Fruit fly (Drosophila melanogaster) whole organism, wandering third instar larva: ENCODE data around the gene lectin-29Ca.

Experiments used
- Abd-B ChIP-seq: fragments of >200 bp; optimal IDR thresholded peaks from 2 replicates; lab custom pipeline; 2017; ENCODE audit warnings: missing biosample characterization, missing genetic modification characterization
- CG32264 ChIP-seq: fragments of 200-800 bp; sonication (Bioruptor generic); optimal IDR thresholded peaks from 2 replicates; lab custom pipeline; 2016; ENCODE audit warnings: missing biosample characterization, missing genetic modification characterization
- CG9705 ChIP-seq: fragments of 200-800 bp; sonication (Bioruptor generic); optimal IDR thresholded peaks from 2 replicates; lab custom pipeline; 2018; ENCODE audit warnings: missing biosample characterization, mild to moderate bottlenecking, missing genetic modification characterization
- CrebA ChIP-seq: fragments of 200-800 bp; sonication (Bioruptor generic); optimal IDR thresholded peaks from 2 replicates; lab custom pipeline; 2016; ENCODE audit warnings: missing biosample characterization, mild to moderate bottlenecking, missing genetic modification characterization, borderline replicate concordance
- Dfd ChIP-seq: fragments of >200 bp; optimal IDR thresholded peaks from 2 replicates; lab custom pipeline; 2017; ENCODE audit warnings: missing biosample characterization, missing genetic modification characterization
- Dif ChIP-seq: fragments of 200-275, 200-300 bp; sonication (Bioruptor generic); optimal IDR thresholded peaks from 2 replicates; lab custom pipeline; 2018; ENCODE audit warnings: missing biosample characterization, missing genetic modification characterization; ENCODE audit not compliant: partially characterized antibody
- GATAd ChIP-seq: sonication (Bioruptor generic); optimal IDR thresholded peaks from 2 replicates; lab custom pipeline; 2016; ENCODE audit warnings: missing biosample characterization, missing genetic modification characterization
- HLH106 ChIP-seq: fragments of 200-800 bp; optimal IDR thresholded peaks from 3 replicates; lab custom pipeline; 2019; ENCODE audit warnings: missing biosample characterization, mild to moderate bottlenecking, missing genetic modification characterization, moderate library complexity
- Hnf4 ChIP-seq: fragments of 200-800 bp; sonication (Bioruptor generic); optimal IDR thresholded peaks from 2 replicates; lab custom pipeline; 2016; ENCODE audit warnings: missing biosample characterization, mild to moderate bottlenecking, missing genetic modification characterization
- Hr78 ChIP-seq: fragments of >200 bp; optimal IDR thresholded peaks from 2 replicates; lab custom pipeline; 2017; ENCODE audit warnings: missing biosample characterization, missing genetic modification characterization
- Hr83 ChIP-seq: fragments of 200-300 bp; sonication (Bioruptor generic); optimal IDR thresholded peaks from 2 replicates; lab custom pipeline; 2016; ENCODE audit warnings: missing biosample characterization, mild to moderate bottlenecking, missing genetic modification characterization, moderate library complexity; ENCODE audit not compliant: poor library complexity, severe bottlenecking
- Jra ChIP-seq: sonication (Bioruptor generic); optimal IDR thresholded peaks from 2 replicates; lab custom pipeline; 2016; ENCODE audit warnings: missing biosample characterization, missing genetic modification characterization
- Mio ChIP-seq: sonication (Bioruptor generic); optimal IDR thresholded peaks from 2 replicates; lab custom pipeline; 2016; ENCODE audit warnings: missing biosample characterization, missing genetic modification characterization
- Myc ChIP-seq: fragments of >200 bp; optimal IDR thresholded peaks from 2 replicates; lab custom pipeline; 2017
- N ChIP-seq: fragments of >200 bp; optimal IDR thresholded peaks from 2 replicates; lab custom pipeline; 2018; ENCODE audit warnings: missing biosample characterization, missing external identifiers, missing genetic modification characterization
- OdsH ChIP-seq: fragments of 200-800 bp; sonication (Bioruptor generic); optimal IDR thresholded peaks from 2 replicates; lab custom pipeline; 2016; ENCODE audit warnings: missing biosample characterization, mild to moderate bottlenecking, missing genetic modification characterization
- Rel ChIP-seq, 2 experiments: fragments of 200-800 bp; sonication (Bioruptor generic) in 1 of 2; optimal IDR thresholded peaks; 2 replicates in 1 of 2; 3 replicates in 1 of 2; lab custom pipeline; 2016 to 2019; ENCODE audit warnings: mild to moderate bottlenecking in 2 of 2, missing biosample characterization in 2 of 2, missing genetic modification characterization in 2 of 2, moderate library complexity in 1 of 2
- Sp1 ChIP-seq: fragments of 200-800 bp; sonication (Bioruptor generic); optimal IDR thresholded peaks from 3 replicates; lab custom pipeline; 2019; ENCODE audit warnings: missing biosample characterization, mild to moderate bottlenecking, missing genetic modification characterization, moderate library complexity
- Vsx2 ChIP-seq: fragments of 200-300, 225-300 bp; sonication (Bioruptor generic); optimal IDR thresholded peaks from 2 replicates; lab custom pipeline; 2018; ENCODE audit warnings: missing biosample characterization, missing genetic modification characterization; ENCODE audit not compliant: partially characterized antibody
- br ChIP-seq: fragments of 200-800 bp; sonication (Bioruptor generic); optimal IDR thresholded peaks from 2 replicates; lab custom pipeline; 2016; ENCODE audit warnings: missing biosample characterization, missing genetic modification characterization
- brk ChIP-seq: fragments of 200-800 bp; sonication (Bioruptor generic); optimal IDR thresholded peaks from 2 replicates; lab custom pipeline; 2016; ENCODE audit warnings: missing biosample characterization, mild to moderate bottlenecking, missing genetic modification characterization
- dl ChIP-seq, 2 experiments: fragments of 175-275, 200-275 bp in 1 of 2; fragments of 200-275 bp in 1 of 2; sonication (Bioruptor generic); optimal IDR thresholded peaks; lab custom pipeline; 2018; ENCODE audit warnings: mild to moderate bottlenecking in 2 of 2, missing biosample characterization in 2 of 2, missing genetic modification characterization in 2 of 2, moderate library complexity in 2 of 2; ENCODE audit not compliant: partially characterized antibody in 2 of 2, insufficient read depth in 1 of 2
- dmrt93B ChIP-seq: fragments of 200-800 bp; sonication (Bioruptor generic); optimal IDR thresholded peaks from 2 replicates; lab custom pipeline; 2018; ENCODE audit warnings: missing biosample characterization, mild to moderate bottlenecking, missing genetic modification characterization
- dsf ChIP-seq: sonication (Bioruptor generic); optimal IDR thresholded peaks from 2 replicates; lab custom pipeline; 2016; ENCODE audit warnings: missing biosample characterization, missing genetic modification characterization, borderline replicate concordance
- ey ChIP-seq: fragments of 200-800 bp; sonication (Bioruptor generic); optimal IDR thresholded peaks from 2 replicates; lab custom pipeline; 2016; ENCODE audit warnings: missing biosample characterization, missing genetic modification characterization
- foxo ChIP-seq, 2 experiments: fragments of 200-800 bp; sonication (Bioruptor generic); optimal IDR thresholded peaks; 2 replicates in 1 of 2; 3 replicates in 1 of 2; lab custom pipeline; 2016 to 2017; ENCODE audit warnings: missing biosample characterization in 2 of 2, missing genetic modification characterization in 2 of 2
- fru ChIP-seq: fragments of 200-800 bp; sonication (Bioruptor generic); optimal IDR thresholded peaks from 3 replicates; lab custom pipeline; 2016; ENCODE audit warnings: missing biosample characterization, mild to moderate bottlenecking, missing genetic modification characterization
- h ChIP-seq: fragments of 200-800 bp; sonication (Bioruptor generic); optimal IDR thresholded peaks from 3 replicates; lab custom pipeline; 2016; ENCODE audit warnings: missing biosample characterization, mild to moderate bottlenecking, missing genetic modification characterization
- jim ChIP-seq: fragments of 175-275, 200-325 bp; sonication (Bioruptor generic); optimal IDR thresholded peaks from 2 replicates; lab custom pipeline; 2016; ENCODE audit warnings: missing biosample characterization, mild to moderate bottlenecking, missing genetic modification characterization
- lola ChIP-seq: fragments of >200 bp; optimal IDR thresholded peaks from 2 replicates; lab custom pipeline; 2017; ENCODE audit warnings: missing biosample characterization, missing genetic modification characterization
- pan ChIP-seq: fragments of >200 bp; optimal IDR thresholded peaks from 2 replicates; lab custom pipeline; 2017
- psq ChIP-seq: fragments of 200-800 bp; sonication (Bioruptor generic); optimal IDR thresholded peaks from 3 replicates; lab custom pipeline; 2017; ENCODE audit warnings: missing biosample characterization, mild to moderate bottlenecking, missing genetic modification characterization, moderate library complexity
- rgr ChIP-seq: fragments of 200-800 bp; sonication (Bioruptor generic); optimal IDR thresholded peaks from 3 replicates; lab custom pipeline; 2016; ENCODE audit warnings: missing biosample characterization, mild to moderate bottlenecking, missing genetic modification characterization
- sage ChIP-seq: fragments of 200-800 bp; sonication (Bioruptor generic); optimal IDR thresholded peaks from 2 replicates; lab custom pipeline; 2016; ENCODE audit warnings: missing biosample characterization, mild to moderate bottlenecking, missing genetic modification characterization
- sv ChIP-seq: fragments of 200-800 bp; sonication (Bioruptor generic); optimal IDR thresholded peaks from 3 replicates; lab custom pipeline; 2016; ENCODE audit warnings: missing biosample characterization, missing genetic modification characterization
- tai ChIP-seq: sonication (Bioruptor generic); optimal IDR thresholded peaks from 2 replicates; lab custom pipeline; 2016; ENCODE audit warnings: missing biosample characterization, missing genetic modification characterization
- usp ChIP-seq: fragments of >200 bp; optimal IDR thresholded peaks from 2 replicates; lab custom pipeline; 2017; ENCODE audit warnings: missing biosample characterization, missing genetic modification characterization
- woc ChIP-seq: sonication (Bioruptor generic); optimal IDR thresholded peaks from 2 replicates; lab custom pipeline; 2016; ENCODE audit warnings: missing biosample characterization, mild to moderate bottlenecking, missing genetic modification characterization

Gene lectin-29Ca

DNA sequence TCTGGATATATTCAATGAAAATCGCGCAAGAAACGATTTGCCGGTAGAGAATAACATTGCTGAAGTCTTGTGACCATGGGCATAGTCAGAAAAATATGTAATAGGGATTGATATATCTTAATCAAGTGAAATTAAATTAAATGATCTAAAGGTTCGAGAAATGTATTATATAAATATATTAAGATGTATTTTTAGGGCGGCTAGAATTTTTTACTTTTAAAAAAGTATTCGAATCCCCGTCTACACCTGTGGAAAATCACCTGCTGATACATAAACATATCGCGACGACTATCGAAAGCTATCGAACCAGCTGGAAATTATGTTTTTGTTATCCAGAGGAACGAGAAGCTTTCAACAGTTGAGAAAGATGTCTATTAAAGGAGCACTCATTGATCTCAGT lies 17.4 kb downstream of the lectin-29Ca start, which contains the start of the genes CG13390 and CG17294:
CG13390 (minus strand) TSS at position 81 of the 400 bp plus-strand sequence.
CG17294 (plus strand) TSS at position 319 of the 400 bp plus-strand sequence.
- TF ChIP-seq GATAd (GFP tag; lab: Kevin White, UChicago), result peak; percentile 95
- peak; percentile 99 for TF ChIP-seq Hnf4 (GFP tag; lab: Kevin White, UChicago)
- no peak for TF ChIP-seq pan (lab: Kevin White, UChicago)
- no peak for TF ChIP-seq CrebA (GFP tag; lab: Kevin White, UChicago)
- TF ChIP-seq Vsx2 (GFP tag; lab: Kevin White, UChicago), result no peak
- peak; percentile 85 for TF ChIP-seq Mio (GFP tag; lab: Kevin White, UChicago)
- peak; percentile 97 for TF ChIP-seq Rel (GFP tag; optimal IDR thresholded peaks at IDR 0.05; lab: Kevin White, UChicago)
- peak; percentile 95 for TF ChIP-seq Rel (tag; optimal IDR thresholded peaks at IDR 0.05; lab: Kevin White, UChicago)
- TF ChIP-seq psq (GFP tag; lab: Kevin White, UChicago), result peak; percentile 99
- no peak for TF ChIP-seq Myc (lab: Kevin White, UChicago)
- TF ChIP-seq Jra (GFP tag; lab: Kevin White, UChicago), result peak; percentile 98
- peak; percentile 89 for TF ChIP-seq jim (GFP tag; lab: Kevin White, UChicago)
- no peak for TF ChIP-seq Dfd (GFP tag; lab: Kevin White, UChicago)
- TF ChIP-seq sage (GFP tag; lab: Kevin White, UChicago), result peak; percentile 98
- TF ChIP-seq usp, result no peak
- peak; percentile 100 for TF ChIP-seq h (GFP tag; lab: Kevin White, UChicago)
- TF ChIP-seq ey (GFP tag; lab: Kevin White, UChicago), result peak; percentile 97
- TF ChIP-seq CG9705 (GFP tag; lab: Kevin White, UChicago), result peak; percentile 99
- peak; percentile 100 for TF ChIP-seq HLH106 (tag; lab: Kevin White, UChicago)
- peak; percentile 97 for TF ChIP-seq br (GFP tag; lab: Kevin White, UChicago)
- peak; percentile 99 for TF ChIP-seq OdsH (GFP tag; lab: Kevin White, UChicago)
- TF ChIP-seq Abd-B (GFP tag; lab: Kevin White, UChicago), result no peak
- peak; percentile 98 for TF ChIP-seq sv
- TF ChIP-seq dmrt93B, result peak; percentile 99
- peak; percentile 99 for TF ChIP-seq fru
- peak; percentile 95 for TF ChIP-seq woc
- peak; percentile 100 for TF ChIP-seq rgr
- peak; percentile 83 for TF ChIP-seq Hr83 (GFP tag; lab: Kevin White, UChicago)
- peak; percentile 87 to 100 for TF ChIP-seq foxo (GFP tag; optimal IDR thresholded peaks at IDR 0.05; lab: Kevin White, UChicago)
- no peak for TF ChIP-seq Dif (GFP tag; lab: Kevin White, UChicago)
- TF ChIP-seq tai (GFP tag; lab: Kevin White, UChicago), result no peak
- TF ChIP-seq N (GFP tag; lab: Kevin White, UChicago), result no peak
- peak; percentile 96 for TF ChIP-seq dsf (GFP tag; lab: Kevin White, UChicago)
- peak; percentile 100 for TF ChIP-seq Sp1
- TF ChIP-seq dl (GFP tag; optimal IDR thresholded peaks at IDR 0.05; lab: Kevin White, UChicago; ENCODE audit: insufficient read depth in 1 of 2, partially characterized antibody in 2 of 2), result no peak
- no peak for TF ChIP-seq lola (GFP tag; lab: Kevin White, UChicago)
- TF ChIP-seq CG32264, result peak; percentile 95
- peak; percentile 99 for TF ChIP-seq brk (GFP tag; lab: Kevin White, UChicago)
- no peak for TF ChIP-seq Hr78 (GFP tag; lab: Kevin White, UChicago)

DNA sequence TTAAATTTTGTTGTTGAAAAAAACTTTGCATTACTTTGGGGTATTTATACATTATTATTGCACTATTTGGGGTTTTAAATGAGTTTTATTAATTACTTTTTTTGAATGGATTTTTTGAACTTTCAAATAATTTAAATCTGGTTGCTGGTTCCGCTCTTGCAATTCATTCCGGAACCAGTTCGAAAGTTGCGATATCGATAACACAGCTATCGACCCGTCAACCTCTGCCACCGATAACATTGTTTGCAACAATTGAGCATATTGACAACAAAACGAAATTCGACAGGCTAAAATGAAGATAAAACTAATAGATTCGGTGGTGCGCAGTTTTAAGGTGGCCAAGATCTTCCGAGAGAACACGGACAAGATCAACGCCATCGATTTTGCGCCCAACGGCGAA lies 19.8 kb downstream of the lectin-29Ca start, which contains the start of gene Wdr82:
Wdr82 (plus strand) TSS at position 227 of the 400 bp plus-strand sequence.
- TF ChIP-seq Dfd (GFP tag; lab: Kevin White, UChicago) (no peak), Jra (GFP tag; lab: Kevin White, UChicago) (no peak), Hr83 (GFP tag; lab: Kevin White, UChicago) (no peak)
